Fruit fly (Drosophila melanogaster): Measurements from ENCODE around the gene not.

The not gene

dm6 chr3L:18622422-18622739 is 452 bp upstream of the not start, which contains the start of gene bora:
Gene bora, plus strand, starts transcription at chr3L:18622692.
- TF ChIP-seq CG11617 (GFP tag; optimal IDR thresholded peaks at IDR 0.05) (no peak), CG12768 (GFP tag; optimal IDR thresholded peaks at IDR 0.05) (peak; percentile 14)

- TF ChIP-seq CG12768 (GFP tag; optimal IDR thresholded peaks at IDR 0.05) = no peak
- peak; percentile 48 for TF ChIP-seq bab1 (GFP tag; optimal IDR thresholded peaks at IDR 0.05)
- TF ChIP-seq pad (GFP tag; optimal IDR thresholded peaks at IDR 0.05) = peak; percentile 79
- TF ChIP-seq Hr96 (GFP tag; optimal IDR thresholded peaks at IDR 0.05) = peak; percentile 30
- no peak for TF ChIP-seq Clk (GFP tag; optimal IDR thresholded peaks at IDR 0.05)
- TF ChIP-seq CG7101 (tag; optimal IDR thresholded peaks at IDR 0.05) = peak; percentile 26
Observed at dm6 chr3L:18620988-18621734, 768 bp downstream of the not start.

dm6 chr3L:18617893-18618577 is 3.9 kb downstream of the not start, which contains the start of the genes CG13380 and CG4174:
Gene CG13380, minus strand, starts transcription at chr3L:18617943.
Gene CG4174, minus strand, starts transcription at chr3L:18617943.
- TF ChIP-seq CG14711 (tag; optimal IDR thresholded peaks at IDR 0.05) = no peak
- no peak for TF ChIP-seq cnc (optimal IDR thresholded peaks at IDR 0.05)
- no peak for TF ChIP-seq CG33017 (tag; optimal IDR thresholded peaks at IDR 0.05)
- peak; percentile 11 for TF ChIP-seq pad (GFP tag; optimal IDR thresholded peaks at IDR 0.05)
- peak; percentile 47 for TF ChIP-seq bab1 (GFP tag; optimal IDR thresholded peaks at IDR 0.05)
- no peak for TF ChIP-seq CG5204 (GFP tag; optimal IDR thresholded peaks at IDR 0.05)
- TF ChIP-seq Mnt (GFP tag; optimal IDR thresholded peaks at IDR 0.05) = no peak
- no peak for TF ChIP-seq Crg-1 (GFP tag; optimal IDR thresholded peaks at IDR 0.05)
- TF ChIP-seq kay (GFP tag; ENCODE audit: borderline replicate concordance) = no peak

dm6 chr3L:18611600-18611999 is 10.3 kb downstream of the not start, which contains the start of gene CG32199:
Gene CG32199, plus strand, starts transcription at chr3L:18611900.
- TF ChIP-seq CG1620 (GFP tag; optimal IDR thresholded peaks at IDR 0.05) = no peak

dm6 chr3L:18609320-18609719 is 12.6 kb downstream of the not start, which contains the start of gene CG32201:
Gene CG32201, plus strand, starts transcription at chr3L:18609620.
- TF ChIP-seq Crg-1 (GFP tag; optimal IDR thresholded peaks at IDR 0.05) = no peak
- no peak for TF ChIP-seq cnc (optimal IDR thresholded peaks at IDR 0.05)
- TF ChIP-seq CG11617 (GFP tag; optimal IDR thresholded peaks at IDR 0.05) = no peak
- no peak for TF ChIP-seq bab1 (GFP tag; optimal IDR thresholded peaks at IDR 0.05)
- TF ChIP-seq tj (GFP tag; optimal IDR thresholded peaks at IDR 0.05) = no peak
- TF ChIP-seq toe (GFP tag; optimal IDR thresholded peaks at IDR 0.05) = no peak
- no peak for TF ChIP-seq CG7045 (GFP tag; optimal IDR thresholded peaks at IDR 0.05)
- no peak for TF ChIP-seq pad (GFP tag; optimal IDR thresholded peaks at IDR 0.05)
- TF ChIP-seq CG5204 (GFP tag; optimal IDR thresholded peaks at IDR 0.05) = no peak
- TF ChIP-seq Mnt (GFP tag; optimal IDR thresholded peaks at IDR 0.05) = no peak
- no peak for TF ChIP-seq CG33017 (tag; optimal IDR thresholded peaks at IDR 0.05)
- no peak for TF ChIP-seq CG7101 (tag; optimal IDR thresholded peaks at IDR 0.05)

dm6 chr3L:18607162-18607561 is 14.8 kb downstream of the not start, which contains the start of gene CG18231:
Gene CG18231, plus strand, starts transcription at chr3L:18607462.
- TF ChIP-seq kay (GFP tag; ENCODE audit: borderline replicate concordance) (no peak), CG7045 (GFP tag; optimal IDR thresholded peaks at IDR 0.05) (no peak), tj (GFP tag; optimal IDR thresholded peaks at IDR 0.05) (no peak), pad (GFP tag; optimal IDR thresholded peaks at IDR 0.05) (no peak), Mnt (GFP tag; optimal IDR thresholded peaks at IDR 0.05) (no peak), Hr96 (GFP tag; optimal IDR thresholded peaks at IDR 0.05) (no peak), ovo (GFP tag; optimal IDR thresholded peaks at IDR 0.05) (no peak), CG5204 (GFP tag; optimal IDR thresholded peaks at IDR 0.05) (no peak)

dm6 chr3L:18605172-18605571 is 16.8 kb downstream of the not start, which contains the start of gene CG18233:
Gene CG18233, plus strand, starts transcription at chr3L:18605472.
- TF ChIP-seq toe (GFP tag; optimal IDR thresholded peaks at IDR 0.05) = no peak
- TF ChIP-seq CG14711 (tag; optimal IDR thresholded peaks at IDR 0.05) = no peak
- no peak for TF ChIP-seq Hr96 (GFP tag; optimal IDR thresholded peaks at IDR 0.05)
- no peak for TF ChIP-seq CG12768 (GFP tag; optimal IDR thresholded peaks at IDR 0.05)
- no peak for TF ChIP-seq ovo (GFP tag; optimal IDR thresholded peaks at IDR 0.05)
- TF ChIP-seq cic (GFP tag; optimal IDR thresholded peaks at IDR 0.05) = no peak
- no peak for TF ChIP-seq Clk (GFP tag; optimal IDR thresholded peaks at IDR 0.05)

- TF ChIP-seq Hr96 (GFP tag; optimal IDR thresholded peaks at IDR 0.05) (no peak), CG14711 (tag; optimal IDR thresholded peaks at IDR 0.05) (no peak), bab1 (GFP tag; optimal IDR thresholded peaks at IDR 0.05) (no peak), CG33017 (tag; optimal IDR thresholded peaks at IDR 0.05) (no peak), pad (GFP tag; optimal IDR thresholded peaks at IDR 0.05) (no peak), CG7101 (tag; optimal IDR thresholded peaks at IDR 0.05) (no peak), ovo (GFP tag; optimal IDR thresholded peaks at IDR 0.05) (no peak), Crg-1 (GFP tag; optimal IDR thresholded peaks at IDR 0.05) (no peak), CG5204 (GFP tag; optimal IDR thresholded peaks at IDR 0.05) (no peak), Clk (GFP tag; optimal IDR thresholded peaks at IDR 0.05) (no peak), tj (GFP tag; optimal IDR thresholded peaks at IDR 0.05) (no peak), CG1620 (GFP tag; optimal IDR thresholded peaks at IDR 0.05) (no peak), cnc (optimal IDR thresholded peaks at IDR 0.05) (no peak), toe (GFP tag; optimal IDR thresholded peaks at IDR 0.05) (no peak), cic (GFP tag; optimal IDR thresholded peaks at IDR 0.05) (no peak), CG7045 (GFP tag; optimal IDR thresholded peaks at IDR 0.05) (no peak), kay (GFP tag; ENCODE audit: borderline replicate concordance) (no peak)
Observed at dm6 chr3L:18603125-18603524, 18.8 kb downstream of the not start, which contains the start of gene CG18234. Gene CG18234, plus strand, starts transcription at chr3L:18603425.

Data from whole organism, adult.